Fruit fly (Drosophila melanogaster): ENCODE results near the gene CG13460.

CG13460 gene

DNA sequence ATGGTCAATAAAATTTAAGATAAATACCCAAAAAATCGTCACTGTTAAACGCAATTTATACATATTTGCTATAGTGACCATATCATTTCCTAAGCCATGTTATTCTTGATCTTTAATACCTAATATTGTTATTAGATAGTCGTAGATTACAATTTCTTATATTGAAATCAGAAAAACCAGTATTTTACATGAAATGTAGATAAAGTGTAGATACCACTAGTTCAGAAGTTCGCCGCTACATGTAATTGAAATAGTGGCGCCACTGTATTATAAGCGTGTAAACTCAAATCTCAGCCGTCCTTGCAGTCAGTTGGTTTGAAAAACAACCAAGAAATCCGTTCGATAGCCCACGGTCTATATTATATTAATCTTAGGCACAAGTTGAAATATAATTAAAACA lies 13.4 kb downstream of the CG13460 start (continued):
- TF ChIP-seq Myb (GFP tag; optimal IDR thresholded peaks at IDR 0.05) = peak; percentile 39
- TF ChIP-seq CG16813 (GFP tag; IDR thresholded peaks at IDR 0.05; ENCODE audit: partially characterized antibody) = peak; percentile 66
- no peak for TF ChIP-seq Hr3 (GFP tag; optimal IDR thresholded peaks at IDR 0.05)
- TF ChIP-seq Atf3 (GFP tag; optimal IDR thresholded peaks at IDR 0.05) = no peak
- no peak for TF ChIP-seq CG11696 (GFP tag; IDR thresholded peaks at IDR 0.05)
- TF ChIP-seq sens (GFP tag) = peak; percentile 84
- no peak for TF ChIP-seq CG34376 (GFP tag; optimal IDR thresholded peaks at IDR 0.05)
- no peak for TF ChIP-seq CG13424 (tag; optimal IDR thresholded peaks at IDR 0.05)
- TF ChIP-seq stwl (tag; optimal IDR thresholded peaks at IDR 0.05) = peak; percentile 57

- TF ChIP-seq CG6254 (GFP tag; optimal IDR thresholded peaks at IDR 0.05) = no peak
- TF ChIP-seq Ptx1 (GFP tag; IDR thresholded peaks at IDR 0.05) = no peak
- no peak for TF ChIP-seq bbx (GFP tag; IDR thresholded peaks at IDR 0.05; ENCODE audit: partially characterized antibody)
- no peak for TF ChIP-seq jing (GFP tag; optimal IDR thresholded peaks at IDR 0.05)
- TF ChIP-seq kni (GFP tag; optimal IDR thresholded peaks at IDR 0.05) = peak; percentile 31
- peak; percentile 3 for TF ChIP-seq phol (tag; optimal IDR thresholded peaks at IDR 0.05)
- TF ChIP-seq pros (GFP tag; optimal IDR thresholded peaks at IDR 0.05) = peak; percentile 91
- peak; percentile 45 for TF ChIP-seq Nf-YB (GFP tag; optimal IDR thresholded peaks at IDR 0.05)
- peak; percentile 28 for TF ChIP-seq nerfin-1 (tag; optimal IDR thresholded peaks at IDR 0.05)
- peak; percentile 56 for TF ChIP-seq gsb-n (tag; optimal IDR thresholded peaks at IDR 0.05)
Observed at dm6 chr3L:15047606-15048005, 13.9 kb downstream of the CG13460 start.

DNA sequence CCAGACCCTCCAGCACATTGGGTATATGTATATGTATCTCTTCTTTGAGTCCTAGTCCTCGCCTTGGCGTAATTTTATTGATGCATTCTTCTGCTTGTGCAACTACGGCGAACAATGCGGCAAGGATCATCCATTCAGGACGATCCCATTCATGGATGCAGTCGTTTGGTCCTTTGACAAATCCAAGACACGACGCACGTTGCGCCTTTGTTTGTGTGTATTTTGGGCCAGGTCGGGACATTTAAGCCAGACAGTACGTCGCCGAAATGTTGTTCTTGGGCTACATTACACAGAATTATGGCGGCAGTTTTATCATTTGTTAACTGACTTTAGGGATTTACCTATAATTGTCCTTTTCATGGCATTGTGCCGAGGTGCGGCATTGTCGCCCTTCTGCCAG lies 16.4 kb downstream of the CG13460 start:
- TF ChIP-seq CG11560 (tag; IDR thresholded peaks at IDR 0.05) = no peak
- TF ChIP-seq so (GFP tag; IDR thresholded peaks at IDR 0.05) = no peak
- no peak for TF ChIP-seq CG2678 (tag; optimal IDR thresholded peaks at IDR 0.05)
- TF ChIP-seq CG15479 (GFP tag; optimal IDR thresholded peaks at IDR 0.05) = peak; percentile 73
- TF ChIP-seq tup (GFP tag; optimal IDR thresholded peaks at IDR 0.05) = no peak
- TF ChIP-seq zen (tag; optimal IDR thresholded peaks at IDR 0.05) = peak; percentile 63
- no peak for TF ChIP-seq eyg (GFP tag; optimal IDR thresholded peaks at IDR 0.05)
- peak; percentile 98 for TF ChIP-seq D (optimal IDR thresholded peaks at IDR 0.05)
- no peak for TF ChIP-seq D (GFP tag; optimal IDR thresholded peaks at IDR 0.05)
- TF ChIP-seq Drgx (GFP tag; IDR thresholded peaks at IDR 0.05) = no peak
- peak in 1 of 2 experiments; percentile 92 for TF ChIP-seq tll (GFP tag; optimal IDR thresholded peaks at IDR 0.05)
- 0 out of 3 replicates have a peak, but pooled peaks have one; percentile 52 for TF ChIP-seq hb (GFP tag; IDR thresholded peaks at IDR 0.05; ENCODE audit: partially characterized antibody)
- no peak for TF ChIP-seq CG31441 (GFP tag; IDR thresholded peaks at IDR 0.05)
- TF ChIP-seq CG3995 (GFP tag; optimal IDR thresholded peaks at IDR 0.05) = no peak
- TF ChIP-seq CG12659 (GFP tag; optimal IDR thresholded peaks at IDR 0.05) = no peak

dm6 chr3L:15043874-15044336 lies 17.6 kb downstream of the CG13460 start, which contains the start of gene ind:
Gene ind (minus strand): TSS chr3L:15043924.
- TF ChIP-seq Xrp1 (GFP tag; IDR thresholded peaks at IDR 0.05) (no peak), Atf-2 (GFP tag; optimal IDR thresholded peaks at IDR 0.05) (no peak), Oli (tag; optimal IDR thresholded peaks at IDR 0.05) (no peak), CG10654 (GFP tag; optimal IDR thresholded peaks at IDR 0.05) (no peak), cas (GFP tag; IDR thresholded peaks at IDR 0.05) (no peak), CG17328 (GFP tag; IDR thresholded peaks at IDR 0.05) (no peak), ATbp (GFP tag; optimal IDR thresholded peaks at IDR 0.05) (no peak), CG2129 (GFP tag; IDR thresholded peaks at IDR 0.05; ENCODE audit: partially characterized antibody) (no peak), schlank (tag; optimal IDR thresholded peaks at IDR 0.05) (no peak), CG6854 (GFP tag; optimal IDR thresholded peaks at IDR 0.05) (no peak), ac (GFP tag; optimal IDR thresholded peaks at IDR 0.05) (no peak), CG12299 (tag; optimal IDR thresholded peaks at IDR 0.05) (no peak), CG13123 (GFP tag; optimal IDR thresholded peaks at IDR 0.05) (no peak), corto (GFP tag; optimal IDR thresholded peaks at IDR 0.05) (no peak), stc (GFP tag; IDR thresholded peaks at IDR 0.05) (no peak)
